Fruit fly (Drosophila melanogaster) Kc167 (cell line): ENCODE data around the gene lft.
A peak's percentile ranks its signal among the peaks of the same experiment; 100 is the strongest.

ENCODE experiments used
- Myc ChIP-seq: fragments of >200 bp; optimal IDR thresholded peaks from 2 replicates; lab custom pipeline; 2017; ENCODE audit warnings: missing external identifiers
- Sin3A ChIP-seq: fragments of >200 bp; optimal IDR thresholded peaks from 2 replicates; lab custom pipeline; 2018; ENCODE audit warnings: missing external identifiers
- h ChIP-seq: fragments of >200 bp; optimal IDR thresholded peaks from 3 replicates; lab custom pipeline; 2018; ENCODE audit warnings: missing external identifiers
- insv ChIP-seq: fragments of >200 bp; optimal IDR thresholded peaks from 3 replicates; lab custom pipeline; 2018; ENCODE audit warnings: missing external identifiers
- psq ChIP-seq: fragments of >200 bp; optimal IDR thresholded peaks from 2 replicates; lab custom pipeline; 2017; ENCODE audit warnings: missing external identifiers
- ttk ChIP-seq: sonication (Bioruptor generic); optimal IDR thresholded peaks from 2 replicates; lab custom pipeline; 2017; ENCODE audit warnings: missing external identifiers

The lft gene

DNA sequence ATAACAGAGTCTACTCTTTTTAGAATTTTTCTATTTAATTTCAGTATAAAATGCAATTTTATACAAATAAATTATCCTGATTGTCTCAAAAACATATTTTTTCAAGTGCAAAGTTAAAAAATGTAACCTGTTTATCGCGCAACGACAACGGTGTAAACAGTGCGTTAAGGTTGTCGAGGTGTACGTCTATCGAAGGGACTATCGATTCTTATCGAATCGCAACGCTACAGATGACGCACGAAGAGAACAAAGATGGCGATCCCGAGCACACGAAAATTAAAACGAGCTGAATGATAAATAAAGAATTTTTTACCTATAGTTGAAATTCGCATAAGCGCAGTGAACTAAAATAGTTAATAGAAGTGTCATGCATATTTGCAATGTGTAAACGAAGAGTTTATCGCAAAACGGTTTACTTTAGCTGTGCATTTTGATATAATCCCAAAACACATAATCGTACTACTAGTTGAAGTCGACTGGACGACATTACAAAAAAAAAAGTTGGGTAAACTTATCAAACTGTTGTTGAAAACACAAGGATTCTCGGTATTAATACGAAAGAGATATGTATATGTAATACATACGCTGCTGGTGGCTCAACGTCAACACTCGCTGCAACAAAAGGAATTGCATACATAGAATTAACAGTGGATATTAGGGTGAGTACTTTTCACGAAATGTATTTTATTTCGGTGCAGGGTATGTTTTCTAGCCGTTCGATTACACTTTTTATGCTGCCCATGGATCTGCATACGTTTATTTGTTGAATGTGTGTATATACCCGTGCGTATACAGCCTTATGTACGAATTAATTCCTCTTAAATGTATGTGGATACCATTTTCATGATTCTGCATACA is 23.8 kb downstream of the lft start, which contains the start of gene da:
Gene da, plus strand, starts transcription at position 237 of the 858 bp plus-strand sequence.
- TF ChIP-seq psq (lab: Kevin White, UChicago) (no peak), Myc (no peak), ttk (lab: Kevin White, UChicago) (no peak), Sin3A (lab: Kevin White, UChicago) (no peak), insv (lab: Kevin White, UChicago) (no peak), h (lab: Kevin White, UChicago) (no peak)

dm6 chr2L:10393467-10393866 is 29.2 kb downstream of the lft start:
- TF ChIP-seq ttk (lab: Kevin White, UChicago) (no peak), psq (lab: Kevin White, UChicago) (no peak), Sin3A (lab: Kevin White, UChicago) (no peak), Myc (no peak), insv (lab: Kevin White, UChicago) (no peak), h (lab: Kevin White, UChicago) (no peak)

dm6 chr2L:10395035-10395434 is 30.8 kb downstream of the lft start:
- TF ChIP-seq psq (lab: Kevin White, UChicago) (no peak), h (lab: Kevin White, UChicago) (no peak), ttk (lab: Kevin White, UChicago) (no peak), Myc (no peak), Sin3A (lab: Kevin White, UChicago) (no peak), insv (lab: Kevin White, UChicago) (no peak)

dm6 chr2L:10395642-10396487 is 31.6 kb downstream of the lft start, which contains the start of gene Mdh1:
Mdh1 (minus strand) TSS chr2L:10396332.
- TF ChIP-seq psq (lab: Kevin White, UChicago) (peak; percentile 52), insv (lab: Kevin White, UChicago) (no peak)

DNA sequence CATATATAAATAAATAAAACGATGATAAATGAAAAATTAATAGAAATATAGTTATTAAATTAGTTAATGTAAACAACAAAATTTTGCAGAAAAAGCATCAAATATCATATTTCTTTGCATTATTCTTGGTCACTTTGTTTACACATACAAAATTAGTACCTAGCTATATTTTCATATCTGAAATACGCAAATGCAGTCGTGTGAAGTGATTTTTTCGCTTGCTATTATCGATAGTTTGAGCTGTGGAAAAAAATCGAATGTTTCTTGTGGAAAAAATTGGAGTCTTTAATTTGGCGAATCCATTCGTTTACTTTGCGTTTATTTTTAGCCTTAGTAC is 32.2 kb downstream of the lft start, which contains the start of gene Cnot4:
Gene Cnot4, plus strand, starts transcription at position 229 of the 337 bp plus-strand sequence.
- TF ChIP-seq h (lab: Kevin White, UChicago) (no peak), psq (lab: Kevin White, UChicago) (peak; percentile 31), Sin3A (lab: Kevin White, UChicago) (no peak)

DNA sequence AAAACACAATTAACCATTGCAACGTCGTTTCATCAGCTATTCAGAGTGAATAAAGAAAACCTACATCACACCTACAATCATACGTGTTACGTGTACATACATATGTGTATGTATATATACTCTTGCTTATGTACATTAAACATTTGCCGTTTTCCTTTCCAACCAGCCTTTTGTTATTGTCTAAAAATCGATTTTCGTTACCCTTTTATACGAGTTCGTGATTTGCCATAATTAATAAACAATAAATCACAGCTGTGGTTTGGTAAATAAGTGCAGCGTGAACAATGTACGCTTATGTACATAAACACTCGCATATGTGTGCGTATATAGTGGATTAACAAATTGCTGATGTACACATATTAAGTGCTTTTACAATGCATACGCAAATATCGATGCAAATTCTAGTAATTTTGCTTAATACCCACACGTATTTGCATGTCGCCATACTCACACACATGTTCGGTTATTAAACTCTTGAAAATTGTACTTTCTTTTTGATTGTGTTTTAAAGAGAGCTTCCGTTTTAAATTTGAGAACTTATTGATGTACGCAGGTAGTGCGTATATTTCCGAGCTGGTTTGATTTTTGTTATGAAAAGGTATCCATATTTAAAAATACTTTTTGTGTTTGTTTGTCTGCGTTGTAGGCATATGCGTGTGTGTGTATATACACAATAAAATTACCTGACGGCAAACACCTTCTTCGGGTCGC is 32.8 kb downstream of the lft start:
- no peak for TF ChIP-seq ttk (lab: Kevin White, UChicago)
- no peak for TF ChIP-seq insv (lab: Kevin White, UChicago)
- no peak for TF ChIP-seq Myc
- no peak for TF ChIP-seq h (lab: Kevin White, UChicago)
- TF ChIP-seq Sin3A (lab: Kevin White, UChicago) = no peak
- TF ChIP-seq psq (lab: Kevin White, UChicago) = no peak

dm6 chr2L:10403803-10404315 is 39.6 kb downstream of the lft start:
- TF ChIP-seq psq (lab: Kevin White, UChicago) (no peak), insv (lab: Kevin White, UChicago) (no peak), ttk (lab: Kevin White, UChicago) (no peak), Sin3A (lab: Kevin White, UChicago) (no peak), h (lab: Kevin White, UChicago) (no peak), Myc (no peak)

dm6 chr2L:10405008-10405654 is 40.9 kb downstream of the lft start, which contains the start of the genes CG17768, LSm-4 and Ir31a:
CG17768 (minus strand) TSS chr2L:10405203.
LSm-4 (minus strand) TSS chr2L:10405203.
Ir31a (plus strand) TSS chr2L:10405565.
- TF ChIP-seq insv (lab: Kevin White, UChicago) = no peak
- no peak for TF ChIP-seq ttk (lab: Kevin White, UChicago)
- TF ChIP-seq h (lab: Kevin White, UChicago) = no peak
- TF ChIP-seq psq (lab: Kevin White, UChicago) = no peak
- TF ChIP-seq Sin3A (lab: Kevin White, UChicago) = no peak
- TF ChIP-seq Myc = no peak

DNA sequence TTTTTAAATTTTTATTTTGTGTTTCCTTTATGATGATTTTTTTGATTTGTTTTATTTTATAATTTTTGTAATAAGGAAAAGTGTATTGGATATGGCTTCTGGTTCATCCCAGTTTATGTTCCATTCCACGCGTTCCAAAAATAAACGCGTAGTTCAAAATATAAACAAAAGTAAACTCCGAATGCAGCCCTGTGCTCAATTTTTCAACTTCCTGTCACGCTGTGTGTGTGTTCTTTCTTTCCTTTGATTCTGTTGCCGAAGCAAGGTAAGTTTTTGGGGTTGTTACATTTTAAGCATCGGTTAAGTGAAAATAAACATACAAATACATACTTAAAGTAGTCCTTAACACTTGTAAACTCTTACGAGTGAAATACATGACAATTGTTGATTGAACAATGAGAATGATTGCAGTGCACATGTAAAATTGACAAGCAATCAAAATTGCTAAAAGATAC is 43.9 kb downstream of the lft start, which contains the start of the genes Ip259 and RpS27A:
Gene Ip259, plus strand, starts transcription at position 231 of the 455 bp plus-strand sequence.
Gene RpS27A, plus strand, starts transcription at position 231 of the 455 bp plus-strand sequence.
- TF ChIP-seq Myc = no peak
- no peak for TF ChIP-seq Sin3A (lab: Kevin White, UChicago)
- no peak for TF ChIP-seq h (lab: Kevin White, UChicago)
- no peak for TF ChIP-seq ttk (lab: Kevin White, UChicago)
- no peak for TF ChIP-seq psq (lab: Kevin White, UChicago)
- TF ChIP-seq insv (lab: Kevin White, UChicago) = no peak
